Worm (Caenorhabditis elegans) whole organism, early embryonic: Measurements from ENCODE around the gene str-207.

Experiments
- B0310.2 ChIP-seq: sonication (generic microtip); optimal IDR thresholded peaks from 2 replicates; lab custom pipeline; 2016; ENCODE audit warnings: mild to moderate bottlenecking, missing genetic modification characterization, missing compliant biosample characterization
- F13C5.2 ChIP-seq: sonication (generic microtip); optimal IDR thresholded peaks from 2 replicates; lab custom pipeline; 2017; ENCODE audit warnings: mild to moderate bottlenecking, missing genetic modification characterization, inconsistent platforms, missing compliant biosample characterization
- aly-1 ChIP-seq: sonication (generic microtip); optimal IDR thresholded peaks from 2 replicates; lab custom pipeline; 2016; ENCODE audit warnings: missing genetic modification characterization, missing compliant biosample characterization
- ama-1 ChIP-seq: fragments of 150-350 bp; optimal IDR thresholded peaks from 2 replicates; lab custom pipeline; 2014
- ceh-13 ChIP-seq: fragments of 200-800 bp; sonication (Bioruptor generic); optimal IDR thresholded peaks from 2 replicates; lab custom pipeline; 2018; ENCODE audit warnings: mild to moderate bottlenecking, missing genetic modification characterization, missing compliant biosample characterization
- ceh-36 ChIP-seq: sonication (generic microtip); optimal IDR thresholded peaks from 2 replicates; lab custom pipeline; 2016; ENCODE audit warnings: missing genetic modification characterization, inconsistent platforms, missing compliant biosample characterization
- ets-7 ChIP-seq: sonication (generic microtip); optimal IDR thresholded peaks from 2 replicates; lab custom pipeline; 2016; ENCODE audit warnings: missing genotype, missing genetic modification characterization, missing compliant biosample characterization
- flt-1 ChIP-seq: fragments of 200-800 bp; sonication (Bioruptor generic); IDR thresholded peaks from 2 replicates; pipeline ENCODE4 v1.3.6; 2022; ENCODE audit warnings: missing genetic modification characterization, missing compliant biosample characterization
- hmbx-1 ChIP-seq: sonication (generic microtip); optimal IDR thresholded peaks from 2 replicates; lab custom pipeline; 2016; ENCODE audit warnings: mild to moderate bottlenecking, missing genetic modification characterization, missing compliant biosample characterization
- hmg-4 ChIP-seq: fragments of 200-800 bp; sonication (Bioruptor generic); optimal IDR thresholded peaks from 2 replicates; lab custom pipeline; 2018; ENCODE audit warnings: mild to moderate bottlenecking, missing genetic modification characterization, missing compliant biosample characterization
- hnd-1 ChIP-seq: sonication (generic microtip); optimal IDR thresholded peaks from 2 replicates; lab custom pipeline; 2016; ENCODE audit warnings: missing genetic modification characterization, missing compliant biosample characterization
- pes-1 ChIP-seq: fragments of 200-800 bp; sonication (Bioruptor generic); IDR thresholded peaks from 2 replicates; pipeline ENCODE4 v1.3.6; 2022; ENCODE audit warnings: missing genetic modification reagents, missing genetic modification characterization, missing compliant biosample characterization
- scrt-1 ChIP-seq: fragments of 200-800 bp; sonication (Bioruptor generic); IDR thresholded peaks from 2 replicates; pipeline ENCODE4 v1.3.6; 2022; ENCODE audit warnings: missing genetic modification characterization, missing compliant biosample characterization
- sea-1 ChIP-seq: fragments of 200-800 bp; sonication (Bioruptor generic); conservative IDR thresholded peaks from 2 replicates; pipeline ENCODE4 v1.3.6; 2022; ENCODE audit warnings: missing genetic modification characterization, missing compliant biosample characterization
- tbx-11 ChIP-seq: fragments of 200-800 bp; sonication (Bioruptor generic); IDR thresholded peaks from 2 replicates; pipeline ENCODE4 v1.3.6; 2022; ENCODE audit warnings: missing genetic modification characterization, missing compliant biosample characterization
- tbx-37 ChIP-seq: fragments of 200-800 bp; sonication (Bioruptor generic); conservative IDR thresholded peaks from 2 replicates; pipeline ENCODE4 v1.3.6; 2022; ENCODE audit warnings: missing genetic modification reagents, missing genetic modification characterization, missing compliant biosample characterization
- tra-4 ChIP-seq: sonication (generic microtip); optimal IDR thresholded peaks from 2 replicates; lab custom pipeline; 2017; ENCODE audit warnings: missing genetic modification characterization, missing compliant biosample characterization

The str-207 gene

ce11 chrV:4969503-4969902, 18.0 kb downstream of the str-207 start:
- TF ChIP-seq flt-1 (GFP tag; lab: Robert Waterston, UW): no peak
- TF ChIP-seq scrt-1: no peak
- TF ChIP-seq aly-1 (tag; lab: Kevin White, UChicago): no peak
- TF ChIP-seq tbx-11 (GFP tag; lab: Robert Waterston, UW): no peak
- no peak for TF ChIP-seq ets-7 (tag; lab: Kevin White, UChicago)

ce11 chrV:4972943-4973342, 21.4 kb downstream of the str-207 start, which contains the start of gene srsx-9:
Gene srsx-9 (minus strand): TSS chrV:4973043.
- TF ChIP-seq tbx-11 (GFP tag; lab: Robert Waterston, UW): no peak
- no peak for TF ChIP-seq hmbx-1 (tag; lab: Kevin White, UChicago)
- TF ChIP-seq flt-1 (GFP tag; lab: Robert Waterston, UW): no peak
- no peak for TF ChIP-seq ceh-36
- TF ChIP-seq tra-4: no peak
- TF ChIP-seq hmg-4 (GFP tag; lab: Kevin White, UChicago): no peak
- TF ChIP-seq pes-1: no peak
- TF ChIP-seq ceh-13 (GFP tag; lab: Kevin White, UChicago): no peak
- TF ChIP-seq ets-7 (tag; lab: Kevin White, UChicago): no peak
- TF ChIP-seq hnd-1: no peak
- TF ChIP-seq ama-1 (lab: Kevin White, UChicago): no peak
- TF ChIP-seq tbx-37: no peak
- TF ChIP-seq B0310.2 (tag; lab: Kevin White, UChicago): no peak
- no peak for TF ChIP-seq scrt-1
- no peak for TF ChIP-seq F13C5.2 (tag; lab: Kevin White, UChicago)

- no peak for TF ChIP-seq hmbx-1 (tag; lab: Kevin White, UChicago)
- no peak for TF ChIP-seq hnd-1
- no peak for TF ChIP-seq aly-1 (tag; lab: Kevin White, UChicago)
These were observed 23.1 kb downstream of the str-207 start, which contains the start of gene srsx-10 for ce11 chrV:4974677-4975076. Gene srsx-10 (minus strand): TSS chrV:4974777.

DNA sequence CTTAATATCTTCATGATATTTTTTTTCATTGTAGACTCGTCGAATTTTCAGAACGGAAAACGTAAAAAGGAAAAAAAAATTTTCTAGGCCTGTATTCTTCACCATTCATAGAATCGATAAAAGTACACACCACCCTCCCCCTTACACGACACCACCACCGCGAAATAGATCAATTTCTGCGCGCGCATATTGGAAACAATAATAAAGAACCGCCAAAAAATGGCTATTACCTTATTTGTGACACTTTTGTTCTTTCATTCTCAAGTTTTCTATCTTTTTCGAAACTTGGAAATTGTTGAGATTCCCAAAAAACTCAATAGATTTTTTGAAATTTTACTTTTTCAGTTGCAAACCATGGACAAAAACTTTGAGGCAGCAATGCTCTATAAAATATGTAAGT, 23.6 kb downstream of the str-207 start, which contains the start of gene F26G5.1:
F26G5.1 (plus strand) TSS at position 339 of the 400 bp plus-strand sequence.
- TF ChIP-seq F13C5.2 (tag; lab: Kevin White, UChicago): no peak
- no peak for TF ChIP-seq tbx-37
- TF ChIP-seq ceh-13 (GFP tag; lab: Kevin White, UChicago): no peak
- TF ChIP-seq aly-1 (tag; lab: Kevin White, UChicago): no peak
- no peak for TF ChIP-seq ets-7 (tag; lab: Kevin White, UChicago)
- TF ChIP-seq hmbx-1 (tag; lab: Kevin White, UChicago): no peak
- TF ChIP-seq tra-4: no peak
- no peak for TF ChIP-seq scrt-1
- no peak for TF ChIP-seq hmg-4 (GFP tag; lab: Kevin White, UChicago)
- no peak for TF ChIP-seq ceh-36
- TF ChIP-seq flt-1 (GFP tag; lab: Robert Waterston, UW): no peak
- no peak for TF ChIP-seq B0310.2 (tag; lab: Kevin White, UChicago)

DNA sequence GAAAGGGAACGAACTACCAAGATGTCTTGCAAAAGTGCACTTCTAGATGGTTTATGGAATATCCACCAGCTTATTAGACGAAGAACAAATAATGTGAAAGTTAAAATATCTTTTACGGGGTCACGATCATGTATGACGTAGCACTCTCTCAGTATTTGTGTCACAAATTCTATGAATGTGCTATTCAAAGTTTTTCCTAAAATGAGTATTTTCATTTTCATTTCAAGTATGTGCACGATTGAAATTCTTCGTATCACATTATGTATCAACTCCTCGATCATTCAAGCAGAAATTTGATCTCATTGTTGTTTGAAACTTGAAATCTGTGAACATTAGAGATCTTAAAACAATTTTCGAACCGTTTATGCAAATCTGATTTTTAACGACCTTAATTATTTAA, 26.0 kb downstream of the str-207 start:
- no peak for TF ChIP-seq ceh-13 (GFP tag; lab: Kevin White, UChicago)
- no peak for TF ChIP-seq ama-1 (lab: Kevin White, UChicago)
- TF ChIP-seq tbx-11 (GFP tag; lab: Robert Waterston, UW): no peak
- TF ChIP-seq ets-7 (tag; lab: Kevin White, UChicago): no peak

- TF ChIP-seq sea-1 (GFP tag; lab: Robert Waterston, UW): no peak
- no peak for TF ChIP-seq tbx-11 (GFP tag; lab: Robert Waterston, UW)
- no peak for TF ChIP-seq F13C5.2 (tag; lab: Kevin White, UChicago)
- no peak for TF ChIP-seq ceh-13 (GFP tag; lab: Kevin White, UChicago)
- TF ChIP-seq B0310.2 (tag; lab: Kevin White, UChicago): no peak
- no peak for TF ChIP-seq hmbx-1 (tag; lab: Kevin White, UChicago)
- TF ChIP-seq scrt-1: no peak
These were observed 27.5 kb downstream of the str-207 start, which contains the start of gene srsx-11 for ce11 chrV:4979060-4979459. Gene srsx-11 (minus strand): TSS chrV:4979160.

DNA sequence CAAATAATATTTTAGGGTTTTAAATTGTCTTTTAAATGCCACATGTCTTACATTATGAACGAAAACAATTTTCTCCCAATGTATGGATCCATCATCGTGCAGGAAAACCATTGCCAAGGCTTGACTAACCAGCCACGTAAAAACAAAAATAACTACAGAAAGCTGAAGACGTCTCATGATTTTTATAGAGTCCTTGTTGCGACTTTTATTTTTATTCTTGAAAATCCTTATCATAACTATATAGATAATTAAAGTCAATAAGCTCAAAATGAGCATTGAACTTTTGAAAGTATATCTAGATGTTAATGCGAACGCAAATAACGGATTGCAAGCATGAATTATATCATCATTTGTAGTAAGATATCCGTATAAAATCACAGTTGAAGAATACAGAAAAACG, 28.6 kb downstream of the str-207 start:
- TF ChIP-seq hmg-4 (GFP tag; lab: Kevin White, UChicago) (no peak), scrt-1 (no peak), tbx-37 (no peak), ceh-36 (no peak), pes-1 (no peak), ama-1 (lab: Kevin White, UChicago) (no peak), aly-1 (tag; lab: Kevin White, UChicago) (no peak), F13C5.2 (tag; lab: Kevin White, UChicago) (no peak), B0310.2 (tag; lab: Kevin White, UChicago) (no peak), ceh-13 (GFP tag; lab: Kevin White, UChicago) (no peak), sea-1 (GFP tag; lab: Robert Waterston, UW) (no peak)

ce11 chrV:4980873-4981272, 29.3 kb downstream of the str-207 start, which contains the start of gene srsx-12:
Gene srsx-12 (minus strand): TSS chrV:4980973.
- no peak for TF ChIP-seq F13C5.2 (tag; lab: Kevin White, UChicago)

DNA sequence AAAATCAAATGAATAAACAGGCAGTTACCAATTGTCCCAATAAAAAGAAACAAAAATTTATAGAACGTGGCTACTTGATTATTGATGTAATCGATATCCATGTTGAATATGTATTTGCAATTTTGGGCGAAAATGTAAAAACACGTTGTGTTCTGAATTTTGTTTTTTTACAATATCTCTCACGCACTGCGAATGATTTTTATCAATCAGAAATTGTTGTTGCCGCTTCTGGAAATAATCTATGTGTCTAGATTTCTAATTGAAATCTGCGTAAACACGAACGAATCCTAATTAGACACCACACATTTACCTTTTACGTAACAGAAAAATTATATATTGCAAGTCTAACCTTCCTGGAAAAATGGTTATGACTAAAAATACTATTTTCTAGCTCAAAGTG, 31.6 kb downstream of the str-207 start, which contains the start of gene srsx-13:
srsx-13 (minus strand) TSS at position 101 of the 400 bp plus-strand sequence.
- TF ChIP-seq hmbx-1 (tag; lab: Kevin White, UChicago) (no peak), ceh-13 (GFP tag; lab: Kevin White, UChicago) (no peak), aly-1 (tag; lab: Kevin White, UChicago) (no peak), flt-1 (GFP tag; lab: Robert Waterston, UW) (no peak), hnd-1 (no peak), tbx-37 (no peak), tra-4 (no peak), ceh-36 (no peak), ama-1 (lab: Kevin White, UChicago) (no peak), tbx-11 (GFP tag; lab: Robert Waterston, UW) (no peak), scrt-1 (no peak), B0310.2 (tag; lab: Kevin White, UChicago) (no peak), hmg-4 (GFP tag; lab: Kevin White, UChicago) (no peak), pes-1 (no peak), ets-7 (tag; lab: Kevin White, UChicago) (no peak), sea-1 (GFP tag; lab: Robert Waterston, UW) (no peak), F13C5.2 (tag; lab: Kevin White, UChicago) (no peak)
